Fruit fly (Drosophila melanogaster): ENCODE results near the gene Oatp33Ea.

Gene Oatp33Ea

dm6 chr2L:12475308-12475707 lies 29.6 kb upstream of the Oatp33Ea start (continued):
- TF ChIP-seq CG2889 (GFP tag; IDR thresholded peaks at IDR 0.05) = no peak
- TF ChIP-seq CG7928 (GFP tag; optimal IDR thresholded peaks at IDR 0.05) = peak; percentile 12
- TF ChIP-seq bcd (GFP tag; optimal IDR thresholded peaks at IDR 0.05) = peak; percentile 7
- no peak for TF ChIP-seq CG8290 (GFP tag; optimal IDR thresholded peaks at IDR 0.05)
- peak in 1 of 2 experiments; percentile 64 for TF ChIP-seq CG8290 (tag; optimal IDR thresholded peaks at IDR 0.05)
- TF ChIP-seq CG15269 (tag; optimal IDR thresholded peaks at IDR 0.05) = peak; percentile 56
- peak in 1 of 2 experiments; percentile 39 for TF ChIP-seq Pdp1 (GFP tag; optimal IDR thresholded peaks at IDR 0.05)
- TF ChIP-seq sim (GFP tag; IDR thresholded peaks at IDR 0.05) = 0 out of 2 replicates have a peak, but pooled peaks have one; percentile 16
- no peak for TF ChIP-seq Gsc (GFP tag; IDR thresholded peaks at IDR 0.05)
- peak; percentile 12 for TF ChIP-seq CG12104 (GFP tag; optimal IDR thresholded peaks at IDR 0.05)
- 0 out of 2 replicates have a peak, but pooled peaks have one; percentile 19 for TF ChIP-seq vvl (GFP tag; IDR thresholded peaks at IDR 0.05)
- TF ChIP-seq CG15011 (GFP tag; optimal IDR thresholded peaks at IDR 0.05) = peak; percentile 18
- TF ChIP-seq CG7987 (GFP tag; optimal IDR thresholded peaks at IDR 0.05) = peak; percentile 82
- TF ChIP-seq lbe (GFP tag; optimal IDR thresholded peaks at IDR 0.05) = peak; percentile 82
- 0 out of 3 replicates have a peak, but pooled peaks have one; percentile 10 for TF ChIP-seq ci (GFP tag; IDR thresholded peaks at IDR 0.05)
- peak; percentile 24 for TF ChIP-seq CG18619 (GFP tag; optimal IDR thresholded peaks at IDR 0.05)
- peak; percentile 59 for TF ChIP-seq caup (GFP tag; optimal IDR thresholded peaks at IDR 0.05; ENCODE audit: severe bottlenecking)
- TF ChIP-seq CG17385 (GFP tag; optimal IDR thresholded peaks at IDR 0.05) = peak; percentile 38
- TF ChIP-seq CG34376 (GFP tag; optimal IDR thresholded peaks at IDR 0.05) = peak; percentile 73
- 0 out of 2 replicates have a peak, but pooled peaks have one; percentile 5 for TF ChIP-seq CG17612 (GFP tag; IDR thresholded peaks at IDR 0.05)
- TF ChIP-seq Med (GFP tag) = peak; percentile 86
- peak; percentile 67 for TF ChIP-seq gro (GFP tag; optimal IDR thresholded peaks at IDR 0.05)
- TF ChIP-seq ftz-f1 (GFP tag; optimal IDR thresholded peaks at IDR 0.05) = peak; percentile 73
- TF ChIP-seq odd (GFP tag; optimal IDR thresholded peaks at IDR 0.05) = peak; percentile 42
- TF ChIP-seq knrl (GFP tag; IDR thresholded peaks at IDR 0.05; ENCODE audit: partially characterized antibody) = no peak
- TF ChIP-seq CG13296 (GFP tag; optimal IDR thresholded peaks at IDR 0.05) = peak; percentile 83
- peak; percentile 12 for TF ChIP-seq Blimp-1 (GFP tag; optimal IDR thresholded peaks at IDR 0.05)
- TF ChIP-seq fd3F (GFP tag; optimal IDR thresholded peaks at IDR 0.05) = peak; percentile 27
- TF ChIP-seq Sox100B (GFP tag; optimal IDR thresholded peaks at IDR 0.05) = peak; percentile 9
- TF ChIP-seq Hey (tag; optimal IDR thresholded peaks at IDR 0.05) = peak; percentile 16
- peak; percentile 7 for TF ChIP-seq CG15696 (tag; optimal IDR thresholded peaks at IDR 0.05)
- TF ChIP-seq Fer2 (tag; optimal IDR thresholded peaks at IDR 0.05) = peak; percentile 10
- peak; percentile 47 for TF ChIP-seq unpg (GFP tag; optimal IDR thresholded peaks at IDR 0.05)
- peak; percentile 79 for TF ChIP-seq exex (tag; optimal IDR thresholded peaks at IDR 0.05)
- TF ChIP-seq CG11456 (GFP tag; IDR thresholded peaks at IDR 0.05) = no peak
- TF ChIP-seq CG10147 (GFP tag; optimal IDR thresholded peaks at IDR 0.05) = peak; percentile 9
- TF ChIP-seq ssp (GFP tag; IDR thresholded peaks at IDR 0.05) = no peak
- TF ChIP-seq CG10267 (tag; optimal IDR thresholded peaks at IDR 0.05) = no peak
- TF ChIP-seq CG31224 (GFP tag; IDR thresholded peaks at IDR 0.05) = peak; percentile 91
- peak; percentile 84 for TF ChIP-seq sqz (GFP tag; optimal IDR thresholded peaks at IDR 0.05)
- peak; percentile 76 for TF ChIP-seq mirr (GFP tag; optimal IDR thresholded peaks at IDR 0.05)
- peak; percentile 68 for TF ChIP-seq CG12071 (GFP tag; optimal IDR thresholded peaks at IDR 0.05)
- peak; percentile 17 for TF ChIP-seq CG11398 (GFP tag; optimal IDR thresholded peaks at IDR 0.05)
- TF ChIP-seq CG6813 (GFP tag; optimal IDR thresholded peaks at IDR 0.05) = peak; percentile 84
- TF ChIP-seq B-H2 (GFP tag; optimal IDR thresholded peaks at IDR 0.05) = peak; percentile 75
- TF ChIP-seq nom (GFP tag; optimal IDR thresholded peaks at IDR 0.05) = peak; percentile 28
- TF ChIP-seq Jarid2 (GFP tag; optimal IDR thresholded peaks at IDR 0.05) = peak; percentile 10
- peak; percentile 80 for TF ChIP-seq CG10543 (GFP tag; optimal IDR thresholded peaks at IDR 0.05)
- TF ChIP-seq Sox102F (GFP tag; optimal IDR thresholded peaks at IDR 0.05) = peak; percentile 4
